Fruit fly (Drosophila melanogaster) whole organism, embryonic: Measurements from ENCODE around the gene Kdm3.

Experiments used
- Asciz ChIP-seq: fragments of 200-800 bp; sonication (Bioruptor generic); optimal IDR thresholded peaks from 2 replicates; lab custom pipeline; 2017; ENCODE audit warnings: missing biosample characterization, mild to moderate bottlenecking, missing genetic modification characterization, missing genetic modification reagents
- Atf6 ChIP-seq: fragments of 200-800 bp; sonication (Bioruptor generic); IDR thresholded peaks from 2 replicates; pipeline ENCODE4 v1.3.6; 2022; ENCODE audit warnings: missing biosample characterization, missing genetic modification characterization
- B-H2 ChIP-seq: fragments of 200-800 bp; sonication (Bioruptor generic); optimal IDR thresholded peaks from 2 replicates; lab custom pipeline; 2018; ENCODE audit warnings: missing biosample characterization, mild to moderate bottlenecking, missing genetic modification characterization
- BtbVII ChIP-seq: fragments of 200-800 bp; sonication (Bioruptor generic); optimal IDR thresholded peaks from 3 replicates; lab custom pipeline; 2017; ENCODE audit warnings: missing biosample characterization, mild to moderate bottlenecking, missing genetic modification characterization
- CG13624 ChIP-seq: fragments of 200-800 bp; sonication (Bioruptor generic); optimal IDR thresholded peaks from 2 replicates; lab custom pipeline; 2016; ENCODE audit warnings: missing biosample characterization, missing genetic modification characterization
- CG14710 ChIP-seq: fragments of 200-800 bp; sonication (Bioruptor generic); optimal IDR thresholded peaks from 3 replicates; lab custom pipeline; 2019; ENCODE audit warnings: missing biosample characterization, mild to moderate bottlenecking, missing genetic modification characterization, moderate library complexity
- CG15011 ChIP-seq: fragments of 200-800 bp; sonication (Bioruptor generic); optimal IDR thresholded peaks from 3 replicates; lab custom pipeline; 2018; ENCODE audit warnings: missing biosample characterization, mild to moderate bottlenecking, missing genetic modification characterization
- CG15269 ChIP-seq: fragments of 200-800 bp; sonication (Bioruptor generic); optimal IDR thresholded peaks from 2 replicates; lab custom pipeline; 2018; ENCODE audit warnings: missing biosample characterization, mild to moderate bottlenecking, missing genetic modification characterization, moderate library complexity
- CG15514 ChIP-seq: fragments of 200-800 bp; sonication (Bioruptor generic); optimal IDR thresholded peaks from 3 replicates; lab custom pipeline; 2017; ENCODE audit warnings: missing biosample characterization, missing genetic modification characterization, mild to moderate bottlenecking, moderate library complexity, missing genetic modification reagents
- CG1647 ChIP-seq: fragments of 200-800 bp; sonication (Bioruptor generic); optimal IDR thresholded peaks from 3 replicates; lab custom pipeline; 2016; ENCODE audit warnings: missing biosample characterization, missing genetic modification characterization
- CG16813 ChIP-seq: fragments of 200-800 bp; sonication (Bioruptor generic); IDR thresholded peaks from 3 replicates; pipeline ENCODE4 v1.3.6; 2022; ENCODE audit warnings: missing biosample characterization, missing genetic modification characterization; ENCODE audit not compliant: partially characterized antibody
- CG17802 ChIP-seq: fragments of 200-800 bp; sonication (Bioruptor generic); optimal IDR thresholded peaks from 2 replicates; lab custom pipeline; 2018; ENCODE audit warnings: missing biosample characterization, mild to moderate bottlenecking, missing genetic modification characterization, moderate library complexity
- CG17829 ChIP-seq: fragments of 200-800 bp; optimal IDR thresholded peaks from 2 replicates; lab custom pipeline; 2019; ENCODE audit warnings: missing biosample characterization, mild to moderate bottlenecking, missing genetic modification characterization, moderate library complexity
- CG34422 ChIP-seq: fragments of 200-800 bp; sonication (Bioruptor generic); IDR thresholded peaks from 3 replicates; pipeline ENCODE4 v1.3.6; 2022; ENCODE audit warnings: missing biosample characterization, missing genetic modification characterization
- CG4617 ChIP-seq: fragments of 200-800 bp; sonication (Bioruptor generic); optimal IDR thresholded peaks from 3 replicates; lab custom pipeline; 2016; ENCODE audit warnings: missing biosample characterization, missing genetic modification characterization, borderline replicate concordance
- CG7745 ChIP-seq: fragments of 200-800 bp; sonication (Bioruptor generic); optimal IDR thresholded peaks from 2 replicates; lab custom pipeline; 2018; ENCODE audit warnings: missing biosample characterization, mild to moderate bottlenecking, missing genetic modification characterization, moderate library complexity
- CG8281 ChIP-seq: fragments of 200-800 bp; sonication (Bioruptor generic); optimal IDR thresholded peaks from 2 replicates; lab custom pipeline; 2018; ENCODE audit warnings: missing biosample characterization, mild to moderate bottlenecking, missing genetic modification characterization, moderate library complexity
- CG8765 ChIP-seq: fragments of 200-800 bp; sonication (Bioruptor generic); IDR thresholded peaks from 2 replicates; pipeline ENCODE4 v1.3.6; 2022; ENCODE audit warnings: missing biosample characterization, missing genetic modification characterization
- CG9932 ChIP-seq: fragments of 200-800 bp; sonication (Bioruptor generic); IDR thresholded peaks from 2 replicates; pipeline ENCODE4 v1.3.6; 2022; ENCODE audit warnings: missing biosample characterization, missing genetic modification characterization
- Dip2 ChIP-seq: fragments of 200-800 bp; sonication (Bioruptor generic); IDR thresholded peaks from 2 replicates; pipeline ENCODE4 v1.3.6; 2022; ENCODE audit warnings: missing biosample characterization, missing genetic modification characterization
- Ets97D ChIP-seq: fragments of 200-800 bp; sonication (Bioruptor generic); optimal IDR thresholded peaks from 3 replicates; lab custom pipeline; 2016; ENCODE audit warnings: missing biosample characterization, missing genetic modification characterization
- Fer1 ChIP-seq: fragments of 200-800 bp; sonication (Bioruptor generic); optimal IDR thresholded peaks from 2 replicates; lab custom pipeline; 2017; ENCODE audit warnings: missing biosample characterization, mild to moderate bottlenecking, missing genetic modification characterization
- Hey ChIP-seq: fragments of 200-800 bp; sonication (Bioruptor generic); optimal IDR thresholded peaks from 3 replicates; lab custom pipeline; 2018; ENCODE audit warnings: missing biosample characterization, mild to moderate bottlenecking, missing genetic modification characterization
- Med ChIP-seq: fragments of 200-800 bp; sonication (Bioruptor generic); peaks from one replicate; lab custom pipeline; 2016; ENCODE audit warnings: missing biosample characterization, missing genetic modification characterization, mild to moderate bottlenecking, inconsistent platforms, moderate library complexity
- NC2β ChIP-seq: fragments of 200-800 bp; sonication (Bioruptor generic); optimal IDR thresholded peaks from 2 replicates; lab custom pipeline; 2016; ENCODE audit warnings: missing biosample characterization, missing genetic modification characterization
- NFAT ChIP-seq: fragments of 200-800 bp; sonication (Bioruptor generic); IDR thresholded peaks from 2 replicates; pipeline ENCODE4 v1.3.6; 2022; ENCODE audit warnings: missing biosample characterization, missing genetic modification characterization
- Rfx ChIP-seq: fragments of 200-800 bp; sonication (Bioruptor generic); IDR thresholded peaks from 2 replicates; pipeline ENCODE4 v1.3.6; 2022; ENCODE audit warnings: missing biosample characterization, missing genetic modification characterization
- Taf1 ChIP-seq: fragments of 200-800 bp; sonication (Bioruptor generic); IDR thresholded peaks from 2 replicates; pipeline ENCODE4 v1.3.6; 2022; ENCODE audit warnings: missing biosample characterization, missing genetic modification characterization
- cwo ChIP-seq: fragments of 200-800 bp; sonication (Bioruptor generic); optimal IDR thresholded peaks from 3 replicates; lab custom pipeline; 2017; ENCODE audit warnings: missing biosample characterization, missing genetic modification characterization, mild to moderate bottlenecking, moderate library complexity, missing genetic modification reagents
- danr ChIP-seq: fragments of 200-800 bp; sonication (Bioruptor generic); IDR thresholded peaks from 2 replicates; pipeline ENCODE4 v1.3.6; 2022; ENCODE audit warnings: missing biosample characterization, missing genetic modification characterization
- eve ChIP-seq, 2 experiments: fragments of >200 bp; optimal IDR thresholded peaks; 2 replicates each; lab custom pipeline; 2017; ENCODE audit warnings: missing biosample characterization in 2 of 2, missing genetic modification characterization in 2 of 2
- ewg ChIP-seq: fragments of 200-800 bp; sonication (Bioruptor generic); optimal IDR thresholded peaks from 3 replicates; lab custom pipeline; 2017; ENCODE audit warnings: mild to moderate bottlenecking, missing biosample characterization, missing genetic modification reagents, missing genetic modification characterization
- ftz-f1 ChIP-seq: fragments of 200-800 bp; sonication (Bioruptor generic); optimal IDR thresholded peaks from 2 replicates; lab custom pipeline; 2016; ENCODE audit warnings: missing biosample characterization, missing genetic modification characterization
- grn ChIP-seq: fragments of 200-800 bp; sonication (Bioruptor generic); optimal IDR thresholded peaks from 3 replicates; lab custom pipeline; 2017; ENCODE audit warnings: missing biosample characterization, missing genetic modification characterization
- h ChIP-seq: fragments of >200 bp; optimal IDR thresholded peaks from 2 replicates; lab custom pipeline; 2017
- hbn ChIP-seq: fragments of 200-800 bp; sonication (Bioruptor generic); IDR thresholded peaks from 2 replicates; pipeline ENCODE4 v1.3.6; 2022; ENCODE audit warnings: missing biosample characterization, missing genetic modification characterization; ENCODE audit not compliant: partially characterized antibody
- mirr ChIP-seq: fragments of 200-800 bp; sonication (Bioruptor generic); optimal IDR thresholded peaks from 3 replicates; lab custom pipeline; 2018; ENCODE audit warnings: missing biosample characterization, mild to moderate bottlenecking, missing genetic modification characterization
- nmo ChIP-seq: fragments of 200-800 bp; sonication (Bioruptor generic); optimal IDR thresholded peaks from 2 replicates; lab custom pipeline; 2018; ENCODE audit warnings: missing biosample characterization, mild to moderate bottlenecking, missing genetic modification characterization, moderate library complexity
- otp ChIP-seq: fragments of 200-800 bp; sonication (Bioruptor generic); IDR thresholded peaks from 3 replicates; pipeline ENCODE4, ENCODE4 v1.3.6; 2022; ENCODE audit warnings: missing biosample characterization, missing genetic modification characterization
- pho ChIP-seq: fragments of 200-800 bp; sonication (Bioruptor generic); optimal IDR thresholded peaks from 2 replicates; lab custom pipeline; 2016; ENCODE audit warnings: missing biosample characterization, missing genetic modification characterization
- prd ChIP-seq, 3 experiments: fragments of >200 bp in 2 of 3; fragments of 200-800 bp in 1 of 3; sonication (Bioruptor generic) in 1 of 3; optimal IDR thresholded peaks in 2 of 3; IDR thresholded peaks in 1 of 3; 2 replicates in 2 of 3; 3 replicates in 1 of 3; pipeline versions ENCODE4 v1.3.6 to Lab custom; 2017 to 2022; ENCODE audit warnings: missing biosample characterization in 1 of 3, missing genetic modification characterization in 1 of 3
- rib ChIP-seq: fragments of 200-800 bp; sonication (Bioruptor generic); IDR thresholded peaks from 2 replicates; pipeline ENCODE4 v1.3.6; 2022; ENCODE audit warnings: missing biosample characterization, missing genetic modification characterization
- sd ChIP-seq: fragments of 200-800 bp; sonication (Bioruptor generic); optimal IDR thresholded peaks from 3 replicates; lab custom pipeline; 2018; ENCODE audit warnings: missing biosample characterization, mild to moderate bottlenecking, missing genetic modification characterization, moderate library complexity
- sob ChIP-seq: fragments of 200-800 bp; sonication (Bioruptor generic); IDR thresholded peaks from 2 replicates; pipeline ENCODE4 v1.3.6; 2022; ENCODE audit warnings: missing biosample characterization, missing genetic modification characterization
- sr ChIP-seq: fragments of 200-800 bp; sonication (Bioruptor generic); IDR thresholded peaks from 3 replicates; pipeline ENCODE4 v1.3.6; 2022; ENCODE audit warnings: missing biosample characterization, missing genetic modification characterization
- sug ChIP-seq: fragments of 200-800 bp; optimal IDR thresholded peaks from 2 replicates; lab custom pipeline; 2019; ENCODE audit warnings: missing biosample characterization, mild to moderate bottlenecking, missing genetic modification characterization, moderate library complexity
- zen2 ChIP-seq: fragments of 200-800 bp; sonication (Bioruptor generic); IDR thresholded peaks from 3 replicates; pipeline ENCODE4 v1.3.6; 2022; ENCODE audit warnings: missing biosample characterization, missing genetic modification characterization; ENCODE audit not compliant: partially characterized antibody

The Kdm3 gene

DNA sequence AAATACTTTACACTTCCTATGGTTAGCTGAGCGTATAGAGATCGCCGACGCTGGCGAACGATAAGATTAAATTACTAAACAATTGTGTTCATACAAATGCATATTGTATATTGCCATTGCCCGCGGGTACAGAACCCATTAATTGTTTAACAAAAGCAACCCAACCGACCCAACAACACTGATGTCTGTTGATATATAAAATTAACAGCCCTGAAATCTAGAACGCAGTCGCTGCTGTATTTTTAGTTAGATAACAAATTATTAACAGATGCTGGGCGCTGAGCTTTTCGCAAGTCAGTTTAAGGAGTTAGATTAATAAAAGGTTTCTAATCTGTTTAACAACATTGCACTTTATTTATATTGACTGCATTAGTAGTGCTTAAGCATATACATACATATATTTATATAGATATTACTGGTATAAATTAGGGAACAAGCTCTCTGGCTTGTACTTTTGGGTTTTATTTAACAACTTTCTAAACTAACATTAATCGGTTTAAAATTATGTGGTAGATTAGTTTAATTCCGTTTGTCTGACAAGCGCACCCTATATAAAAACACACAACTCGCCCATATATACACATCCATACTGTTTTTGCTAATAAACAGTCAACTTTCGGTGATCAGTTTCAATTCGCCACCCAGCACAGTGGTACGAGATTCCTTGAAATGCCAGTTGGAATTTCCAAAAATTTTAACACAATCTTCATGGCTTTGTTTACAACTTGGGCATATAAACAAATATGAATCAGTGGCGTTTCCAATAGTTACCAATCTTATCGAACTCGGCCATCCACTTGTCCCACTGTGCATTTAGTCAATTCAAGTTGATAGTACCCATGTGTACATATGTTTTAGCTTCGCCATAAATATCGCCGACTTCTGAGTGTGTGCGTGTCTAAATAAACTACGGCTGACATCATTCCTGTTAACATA, 12.4 kb downstream of the Kdm3 start (continued):
- TF ChIP-seq CG8281 (tag; lab: Kevin White, UChicago) = peak; percentile 62
- TF ChIP-seq CG7745 (tag; lab: Kevin White, UChicago) = no peak
- peak; percentile 53 for TF ChIP-seq B-H2 (GFP tag; lab: Kevin White, UChicago)
- peak; percentile 84 for TF ChIP-seq NC2β
- TF ChIP-seq CG8765 (GFP tag; lab: Robert Waterston, UW) = peak; percentile 64; the same call in 1 of the 2 replicates
- TF ChIP-seq Dip2 (GFP tag; lab: Robert Waterston, UW) = peak; percentile 27; the same call in 1 of the 2 replicates
- TF ChIP-seq CG1647 (GFP tag; lab: Kevin White, UChicago) = peak; percentile 94
- TF ChIP-seq CG34422 = peak; percentile 93
- TF ChIP-seq hbn (GFP tag; lab: Robert Waterston, UW) = no peak
- TF ChIP-seq zen2 (GFP tag; lab: Robert Waterston, UW) = no peak
- peak; percentile 95 for TF ChIP-seq NFAT (GFP tag; lab: Robert Waterston, UW)
- TF ChIP-seq prd (optimal IDR thresholded peaks at IDR 0.05; lab: Kevin White, UChicago) = no peak
- peak; percentile 92 for TF ChIP-seq prd (GFP tag; IDR thresholded peaks at IDR 0.05; lab: Robert Waterston, UW)
- peak; percentile 78 for TF ChIP-seq Ets97D (GFP tag; lab: Kevin White, UChicago)
- peak; percentile 78 for TF ChIP-seq danr (GFP tag; lab: Robert Waterston, UW)
- peak; percentile 85 for TF ChIP-seq CG15011 (GFP tag; lab: Kevin White, UChicago)
- no peak for TF ChIP-seq ewg

DNA sequence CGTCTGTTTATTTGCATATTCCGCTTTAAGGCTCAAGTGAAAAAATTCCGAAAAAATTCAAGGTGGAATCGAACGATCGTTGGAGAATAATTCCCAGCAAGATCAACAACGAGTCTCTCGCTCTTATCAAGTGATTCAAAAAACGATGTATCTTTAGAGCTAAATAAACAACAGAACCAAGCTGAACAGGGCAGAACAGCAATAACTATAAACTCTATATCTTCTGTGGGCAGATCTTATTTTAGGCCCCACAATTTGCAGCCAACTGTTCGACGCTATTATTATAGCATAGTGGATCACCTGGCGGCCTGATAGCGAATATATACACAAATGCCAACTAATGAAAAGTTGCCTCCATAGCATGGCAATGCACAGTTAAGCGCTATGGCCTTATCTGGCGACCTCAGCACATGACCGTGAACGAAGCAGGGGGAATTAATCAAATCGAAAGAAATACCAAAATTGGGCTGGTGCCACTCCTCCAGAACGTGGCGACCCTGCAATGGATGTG, 13.6 kb downstream of the Kdm3 start:
- TF ChIP-seq rib (GFP tag; lab: Robert Waterston, UW) (no peak), Fer1 (GFP tag; lab: Kevin White, UChicago) (peak; percentile 19), BtbVII (peak; percentile 18), CG17802 (tag; lab: Kevin White, UChicago) (no peak), cwo (GFP tag; lab: Kevin White, UChicago) (peak; percentile 73), Hey (tag; lab: Kevin White, UChicago) (peak; percentile 18), Taf1 (GFP tag; lab: Robert Waterston, UW) (no peak), sob (no peak), pho (GFP tag; lab: Kevin White, UChicago) (peak; percentile 15), CG15269 (tag; lab: Kevin White, UChicago) (peak; percentile 9), mirr (GFP tag; lab: Kevin White, UChicago) (peak; percentile 80), Med (peak; percentile 53), Rfx (0 out of 2 replicates have a peak, but pooled peaks have one; percentile 4), sd (tag; lab: Kevin White, UChicago) (peak; percentile 69), sug (tag; lab: Kevin White, UChicago) (peak; percentile 81), Asciz (no peak), CG9932 (GFP tag; lab: Robert Waterston, UW) (no peak), h (lab: Kevin White, UChicago) (no peak), sr (GFP tag; lab: Robert Waterston, UW) (no peak), CG4617 (GFP tag; lab: Kevin White, UChicago) (no peak), eve (GFP tag; optimal IDR thresholded peaks at IDR 0.05; lab: Kevin White, UChicago) (no peak), ftz-f1 (GFP tag; lab: Kevin White, UChicago) (peak; percentile 93), Atf6 (GFP tag; lab: Robert Waterston, UW) (peak; percentile 45; the same call in 1 of the 2 replicates), CG14710 (tag; lab: Kevin White, UChicago) (no peak), otp (no peak), CG17829 (tag; lab: Kevin White, UChicago) (no peak), grn (GFP tag; lab: Kevin White, UChicago) (peak; percentile 41), CG15514 (GFP tag; lab: Kevin White, UChicago) (peak; percentile 41), CG13624 (GFP tag; lab: Kevin White, UChicago) (peak; percentile 61), CG16813 (GFP tag; lab: Robert Waterston, UW) (no peak), nmo (GFP tag; lab: Kevin White, UChicago) (no peak)
